Fruit fly (Drosophila melanogaster): Measurements from ENCODE around the gene Gk1.

DNA sequence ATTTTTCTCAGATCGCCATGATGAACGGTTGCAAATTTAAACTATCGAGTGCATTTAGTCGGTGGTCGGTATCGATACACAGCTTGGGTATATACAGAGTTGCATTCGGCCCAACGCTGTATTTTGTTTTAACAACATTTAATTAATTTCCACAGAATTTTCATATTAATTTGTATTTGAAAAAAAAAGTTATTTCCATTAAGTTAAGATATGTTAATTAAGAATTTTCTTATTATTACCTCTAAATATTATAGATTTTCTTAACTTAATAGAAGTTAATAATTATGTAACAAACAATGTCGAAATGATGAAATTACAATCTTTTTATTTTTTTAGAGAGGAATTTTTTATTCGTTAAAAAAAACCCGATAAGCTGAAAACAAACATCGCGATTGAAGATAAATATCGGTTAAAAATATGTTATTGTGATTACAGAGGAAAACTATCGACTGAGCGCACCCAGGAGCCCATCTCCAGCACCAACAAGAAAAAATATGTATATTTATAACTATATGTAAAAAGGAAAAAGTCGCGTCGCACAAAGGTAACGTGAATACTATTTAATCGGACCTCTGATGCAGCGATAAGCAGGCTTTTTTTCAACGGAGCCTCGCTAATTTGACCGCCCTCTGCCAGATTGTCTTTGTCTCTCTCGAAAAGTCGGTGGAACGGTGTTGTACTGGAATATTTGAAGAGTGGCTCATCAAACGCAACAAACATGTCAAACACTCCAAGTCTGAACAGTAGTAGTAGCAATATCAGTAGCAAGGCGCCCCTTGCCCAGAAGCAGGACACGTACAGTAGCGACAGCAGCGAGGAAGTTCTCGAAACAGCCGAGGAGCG, 5.7 kb downstream of the Gk1 start, which contains the start of the genes rno and mri:
- TF ChIP-seq psq (optimal IDR thresholded peaks at IDR 0.05) (no peak), Sin3A (optimal IDR thresholded peaks at IDR 0.05) (no peak), insv (optimal IDR thresholded peaks at IDR 0.05) (no peak)

All from Kc167 (cell line).